In genomic region chrX:13345327-13345726, dm6 we compare ENCODE assay signal across 3 fruit fly cellular contexts.
TF ChIP-seq lines count a peak whose summit lies in the region.

No protein-coding gene starts in this region.

TF ChIP-seq in whole organism, adult, 20 proteins besides CTCF, POLR2A, EP300 and RAD21 (continued from another document):
- TF ChIP-seq pad (GFP tag; optimal IDR thresholded peaks at IDR 0.05; lab: Kevin White, UChicago): peak; percentile 6

TF ChIP-seq in whole organism, embryonic, 481 proteins besides CTCF, POLR2A, EP300 and RAD21 (continued from another document):
- TF ChIP-seq Oaz (GFP tag; IDR thresholded peaks at IDR 0.05; lab: Robert Waterston, UW) (no peak), ac (GFP tag; optimal IDR thresholded peaks at IDR 0.05; lab: Kevin White, UChicago) (no peak), peb (GFP tag; IDR thresholded peaks at IDR 0.05; lab: Robert Waterston, UW) (no peak), CG3726 (GFP tag; IDR thresholded peaks at IDR 0.05; lab: Robert Waterston, UW) (no peak), CG16813 (GFP tag; IDR thresholded peaks at IDR 0.05; lab: Robert Waterston, UW; ENCODE audit: partially characterized antibody) (no peak), CG8765 (GFP tag; IDR thresholded peaks at IDR 0.05; lab: Robert Waterston, UW) (no peak), CG10431 (GFP tag; optimal IDR thresholded peaks at IDR 0.05; lab: Kevin White, UChicago) (no peak), CG18599 (GFP tag; optimal IDR thresholded peaks at IDR 0.05; lab: Kevin White, UChicago) (peak; percentile 40), hkb (optimal IDR thresholded peaks at IDR 0.05; lab: Kevin White, UChicago) (no peak), hkb (GFP tag; IDR thresholded peaks at IDR 0.05; lab: Robert Waterston, UW) (no peak), nau (GFP tag; optimal IDR thresholded peaks at IDR 0.05; lab: Kevin White, UChicago) (no peak), CG10543 (GFP tag; optimal IDR thresholded peaks at IDR 0.05; lab: Kevin White, UChicago) (no peak), Hsf (GFP tag; optimal IDR thresholded peaks at IDR 0.05; lab: Kevin White, UChicago) (no peak), en (GFP tag; optimal IDR thresholded peaks at IDR 0.05; lab: Kevin White, UChicago) (no peak), lab (GFP tag; optimal IDR thresholded peaks at IDR 0.05; lab: Kevin White, UChicago) (peak; percentile 21), pum (GFP tag; optimal IDR thresholded peaks at IDR 0.05; lab: Kevin White, UChicago) (no peak), CG7839 (tag; optimal IDR thresholded peaks at IDR 0.05; lab: Kevin White, UChicago) (peak; percentile 8), sc (optimal IDR thresholded peaks at IDR 0.05; lab: Kevin White, UChicago) (no peak), sc (GFP tag; optimal IDR thresholded peaks at IDR 0.05; lab: Kevin White, UChicago) (no peak), vnd (GFP tag; IDR thresholded peaks at IDR 0.05; lab: Robert Waterston, UW; ENCODE audit: partially characterized antibody) (no peak), Doc2 (GFP tag; IDR thresholded peaks at IDR 0.05; lab: Robert Waterston, UW) (no peak), gsb (GFP tag; IDR thresholded peaks at IDR 0.05; lab: Robert Waterston, UW) (no peak), CG7745 (tag; optimal IDR thresholded peaks at IDR 0.05; lab: Kevin White, UChicago) (no peak), bcd (GFP tag; optimal IDR thresholded peaks at IDR 0.05; lab: Kevin White, UChicago) (no peak), CG11560 (tag; IDR thresholded peaks at IDR 0.05; lab: Robert Waterston, UW) (no peak), gem (tag; optimal IDR thresholded peaks at IDR 0.05; lab: Kevin White, UChicago) (peak; percentile 25), CG1024 (GFP tag; IDR thresholded peaks at IDR 0.05; lab: Robert Waterston, UW) (no peak), danr (GFP tag; IDR thresholded peaks at IDR 0.05; lab: Robert Waterston, UW) (no peak), CG11398 (GFP tag; optimal IDR thresholded peaks at IDR 0.05; lab: Kevin White, UChicago) (no peak), Drgx (GFP tag; IDR thresholded peaks at IDR 0.05; lab: Robert Waterston, UW) (0 out of 2 replicates have a peak, but pooled peaks have one; percentile 21), Ptx1 (GFP tag; IDR thresholded peaks at IDR 0.05; lab: Robert Waterston, UW) (no peak)

TF ChIP-seq in whole organism, prepupa, 60 proteins besides CTCF, POLR2A, EP300 and RAD21 (continued from another document):
- no peak for TF ChIP-seq CG31627 (GFP tag; optimal IDR thresholded peaks at IDR 0.05; lab: Kevin White, UChicago)
- TF ChIP-seq CG6163 (GFP tag; IDR thresholded peaks at IDR 0.05; lab: Robert Waterston, UW): no peak
- peak; percentile 61 for TF ChIP-seq Eip78C (GFP tag; lab: Kevin White, UChicago)
- TF ChIP-seq fkh (GFP tag; optimal IDR thresholded peaks at IDR 0.05; lab: Kevin White, UChicago): no peak
- TF ChIP-seq Hr39 (GFP tag; optimal IDR thresholded peaks at IDR 0.05; lab: Kevin White, UChicago): no peak
- no peak for TF ChIP-seq CG11762 (GFP tag; optimal IDR thresholded peaks at IDR 0.05; lab: Kevin White, UChicago; ENCODE audit: insufficient read depth)
- peak; percentile 11 for TF ChIP-seq CG16779 (tag; optimal IDR thresholded peaks at IDR 0.05; lab: Kevin White, UChicago)
- TF ChIP-seq eg (GFP tag; IDR thresholded peaks at IDR 0.05; lab: Robert Waterston, UW): peak; percentile 21; the same call in 1 of the 3 replicates
- TF ChIP-seq dac (GFP tag; optimal IDR thresholded peaks at IDR 0.05; lab: Kevin White, UChicago): no peak
- TF ChIP-seq Sox15 (GFP tag; optimal IDR thresholded peaks at IDR 0.05; lab: Kevin White, UChicago): no peak
- TF ChIP-seq CG6792 (GFP tag; optimal IDR thresholded peaks at IDR 0.05; lab: Kevin White, UChicago): no peak
- TF ChIP-seq fd85E (GFP tag; optimal IDR thresholded peaks at IDR 0.05; lab: Kevin White, UChicago): no peak
- no peak for TF ChIP-seq esn (GFP tag; optimal IDR thresholded peaks at IDR 0.05; lab: Kevin White, UChicago)
- TF ChIP-seq CG11294 (GFP tag; IDR thresholded peaks at IDR 0.05; lab: Robert Waterston, UW): no peak
- TF ChIP-seq vri (GFP tag; optimal IDR thresholded peaks at IDR 0.05; lab: Kevin White, UChicago): no peak
- peak; percentile 45 to 65 for TF ChIP-seq ss (GFP tag; optimal IDR thresholded peaks at IDR 0.05; lab: Kevin White, UChicago)
- TF ChIP-seq topi (GFP tag; optimal IDR thresholded peaks at IDR 0.05; lab: Kevin White, UChicago): no peak
- TF ChIP-seq Gug (GFP tag; IDR thresholded peaks at IDR 0.05; lab: Robert Waterston, UW): no peak
- no peak for TF ChIP-seq CG11902 (GFP tag; optimal IDR thresholded peaks at IDR 0.05; lab: Kevin White, UChicago)
- TF ChIP-seq Lpt (GFP tag; optimal IDR thresholded peaks at IDR 0.05; lab: Kevin White, UChicago): no peak
- TF ChIP-seq achi (GFP tag; optimal IDR thresholded peaks at IDR 0.05; lab: Kevin White, UChicago): peak; percentile 27
- no peak for TF ChIP-seq Hr4 (GFP tag; optimal IDR thresholded peaks at IDR 0.05; lab: Kevin White, UChicago)
- no peak for TF ChIP-seq CG8319 (GFP tag; optimal IDR thresholded peaks at IDR 0.05; lab: Kevin White, UChicago)
- TF ChIP-seq CG34406 (GFP tag; optimal IDR thresholded peaks at IDR 0.05; lab: Kevin White, UChicago): no peak
- TF ChIP-seq Hr38 (GFP tag; optimal IDR thresholded peaks at IDR 0.05; lab: Kevin White, UChicago): no peak
- TF ChIP-seq CG15336 (GFP tag; IDR thresholded peaks at IDR 0.05; lab: Robert Waterston, UW): peak; percentile 36; the same call in 1 of the 2 replicates
- peak; percentile 13 for TF ChIP-seq CG8632 (GFP tag; optimal IDR thresholded peaks at IDR 0.05; lab: Kevin White, UChicago)
- TF ChIP-seq Ets21C (GFP tag; optimal IDR thresholded peaks at IDR 0.05; lab: Kevin White, UChicago): no peak
- peak; percentile 47; the same call in 1 of the 3 replicates for TF ChIP-seq CG8119 (GFP tag; IDR thresholded peaks at IDR 0.05; lab: Robert Waterston, UW)
- no peak for TF ChIP-seq Met (GFP tag; optimal IDR thresholded peaks at IDR 0.05; lab: Kevin White, UChicago)
- peak; percentile 58 for TF ChIP-seq Ets96B (tag; optimal IDR thresholded peaks at IDR 0.05; lab: Kevin White, UChicago)
- no peak for TF ChIP-seq pdm3 (GFP tag; optimal IDR thresholded peaks at IDR 0.05; lab: Kevin White, UChicago)
- no peak for TF ChIP-seq Smox (GFP tag; optimal IDR thresholded peaks at IDR 0.05; lab: Kevin White, UChicago)
- peak; percentile 31 for TF ChIP-seq spab (GFP tag; optimal IDR thresholded peaks at IDR 0.05; lab: Kevin White, UChicago)
- no peak for TF ChIP-seq net (GFP tag; optimal IDR thresholded peaks at IDR 0.05; lab: Kevin White, UChicago)
- no peak for TF ChIP-seq CG1621 (tag; optimal IDR thresholded peaks at IDR 0.05; lab: Kevin White, UChicago)
- TF ChIP-seq fd59A (GFP tag; optimal IDR thresholded peaks at IDR 0.05; lab: Kevin White, UChicago): no peak
- no peak for TF ChIP-seq Sox102F (GFP tag; optimal IDR thresholded peaks at IDR 0.05; lab: Kevin White, UChicago)
- peak; percentile 28 for TF ChIP-seq CG10631 (GFP tag; optimal IDR thresholded peaks at IDR 0.05; lab: Kevin White, UChicago)
- peak; percentile 43 for TF ChIP-seq CG6808 (GFP tag; optimal IDR thresholded peaks at IDR 0.05; lab: Kevin White, UChicago)
TF ChIP-seq in whole organism, prepupa: peak in this region for 21.
